Worm (Caenorhabditis elegans) whole organism, dauer: Measurements from ENCODE around the gene tsp-17.

Source experiments
- unc-62 ChIP-seq: sonication (generic microtip); optimal IDR thresholded peaks from 2 replicates; lab custom pipeline; 2017; ENCODE audit warnings: missing biosample characterization, missing genetic modification reagents, missing genetic modification characterization

Gene tsp-17

ce11 chrX:3686420-3686819 lies 5.5 kb downstream of the tsp-17 start:
- TF ChIP-seq unc-62 = no peak

DNA sequence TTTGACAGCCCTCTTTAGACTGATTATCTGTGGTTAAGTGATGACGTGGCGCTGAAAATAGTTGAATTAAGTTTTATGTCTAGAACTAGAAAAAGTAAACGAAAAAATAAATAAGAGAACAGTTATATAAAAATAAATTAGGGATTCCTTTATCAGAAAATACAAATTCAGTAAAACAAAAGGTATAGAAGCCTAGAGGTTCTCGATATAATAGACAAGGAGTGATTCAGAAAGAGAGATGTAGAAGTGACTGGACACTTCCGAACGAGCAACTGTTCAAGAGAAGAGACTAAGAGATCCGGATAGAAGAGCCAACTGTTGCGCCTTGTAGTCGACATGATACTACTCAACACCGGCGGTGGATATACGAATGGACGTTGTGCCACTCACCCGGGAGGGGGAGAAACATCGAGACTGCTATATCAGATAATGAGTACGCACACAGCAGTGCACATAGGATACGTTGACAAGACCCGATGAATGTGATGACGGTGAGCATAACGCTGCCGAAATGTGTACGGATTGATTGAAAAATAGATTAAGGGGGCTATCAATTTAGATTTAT lies 8.3 kb downstream of the tsp-17 start, which contains the start of gene tag-278:
tag-278 (minus strand) TSS at position 51 of the 565 bp plus-strand sequence.
- TF ChIP-seq unc-62 = no peak

- no peak for TF ChIP-seq unc-62
Observed at ce11 chrX:3689802-3690201, 8.8 kb downstream of the tsp-17 start.

DNA sequence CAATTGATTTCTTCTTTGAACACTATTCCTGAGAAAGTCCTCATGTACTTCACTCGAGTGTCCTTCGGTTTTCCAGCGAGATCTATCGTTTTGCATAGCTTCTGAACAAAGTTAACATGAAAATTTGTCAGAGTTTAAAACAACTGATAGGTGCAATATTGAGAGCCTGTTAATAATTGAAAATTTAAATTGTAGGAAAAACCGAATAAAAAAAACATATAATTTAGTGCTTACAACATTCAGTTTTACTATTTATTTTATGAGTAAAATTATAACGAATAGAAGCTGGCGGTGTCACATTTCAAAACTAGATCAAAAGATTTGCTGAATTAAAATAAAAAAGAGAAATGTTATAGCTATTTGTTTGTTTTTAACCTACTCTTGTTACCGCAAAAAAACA lies 12.2 kb downstream of the tsp-17 start, which contains the start of gene C02F12.8:
C02F12.8 (minus strand) TSS at position 101 of the 400 bp plus-strand sequence.
- TF ChIP-seq unc-62 = no peak

DNA sequence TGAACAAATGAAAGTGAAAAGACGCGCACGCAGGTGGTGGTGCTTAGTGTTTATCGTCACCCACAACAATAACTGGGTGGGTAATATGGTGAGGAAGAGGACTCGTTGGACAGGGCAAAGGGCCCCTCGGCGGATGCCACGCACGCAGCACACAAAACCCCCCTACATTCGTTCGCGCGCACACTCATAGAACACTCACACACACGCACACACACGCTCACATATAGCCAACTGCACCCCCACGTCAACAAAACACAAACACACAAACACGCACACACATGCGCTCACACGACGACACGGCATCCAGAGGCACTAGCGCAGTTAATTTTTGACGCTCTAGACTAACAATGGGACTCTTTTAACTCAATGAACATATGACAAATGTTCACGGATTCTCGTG lies 13.2 kb downstream of the tsp-17 start:
- no peak for TF ChIP-seq unc-62

DNA sequence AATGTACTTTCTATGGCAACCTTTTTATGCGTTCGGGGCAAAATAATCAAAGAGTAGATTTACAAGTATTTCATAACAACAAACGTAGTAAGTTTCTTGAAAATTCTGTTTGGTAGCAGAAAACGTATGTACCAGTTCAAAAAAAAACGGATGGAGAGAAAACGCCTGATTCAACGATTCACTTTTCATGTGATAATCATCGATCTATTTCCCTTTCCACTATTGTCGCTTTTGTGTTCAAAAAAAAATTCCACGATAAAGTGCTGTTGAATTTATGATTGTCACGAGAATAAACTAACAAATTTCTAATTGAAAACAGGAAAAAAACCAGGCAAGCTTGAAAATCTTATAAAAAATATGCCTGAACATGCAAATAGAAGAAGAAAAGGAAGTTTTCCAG lies 14.9 kb downstream of the tsp-17 start:
- TF ChIP-seq unc-62 = no peak

ce11 chrX:3696603-3697002 lies 15.6 kb downstream of the tsp-17 start, which contains the start of gene C01C4.3:
C01C4.3 (plus strand) TSS chrX:3696903.
- no peak for TF ChIP-seq unc-62

- no peak for TF ChIP-seq unc-62
Observed at ce11 chrX:3697623-3698022, 16.7 kb downstream of the tsp-17 start.

DNA sequence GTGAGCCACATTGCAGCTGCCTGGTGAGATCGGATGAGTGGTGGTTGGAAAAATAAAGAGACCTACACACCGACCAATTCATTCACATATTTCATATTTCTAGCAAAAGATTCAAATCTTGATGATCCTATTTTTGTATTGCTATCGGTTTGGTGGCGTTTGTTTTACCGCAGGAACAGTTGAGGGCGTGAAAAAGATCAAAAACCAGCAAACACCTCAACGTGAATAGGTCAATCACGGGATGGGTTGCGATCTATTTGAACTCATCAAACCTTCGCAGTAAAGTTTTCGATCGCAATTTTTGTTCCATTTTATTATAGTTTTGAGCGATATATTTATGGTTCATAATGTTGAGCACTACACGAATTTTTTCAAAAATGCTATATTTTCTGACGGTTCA lies 20.9 kb downstream of the tsp-17 start:
- TF ChIP-seq unc-62 = no peak

DNA sequence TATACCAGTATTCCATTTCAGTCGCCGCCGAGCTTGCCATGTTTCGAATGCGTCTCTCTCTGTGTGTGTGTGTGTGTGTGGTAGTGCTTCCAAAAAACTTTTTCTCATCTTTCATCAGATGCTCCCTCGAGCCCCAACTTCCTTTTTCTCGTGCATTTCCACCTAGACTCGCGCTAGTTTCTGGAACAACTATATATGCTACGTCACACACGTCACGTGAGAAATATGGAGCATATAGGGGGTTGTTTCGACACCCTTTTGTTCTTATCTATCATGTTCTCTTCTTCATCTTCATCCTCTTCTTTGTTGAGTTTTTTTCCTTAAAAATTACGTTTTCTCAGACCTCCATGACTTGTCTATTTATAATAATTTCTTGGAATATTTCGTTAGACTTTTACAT lies 24.4 kb downstream of the tsp-17 start:
- TF ChIP-seq unc-62 = no peak

- TF ChIP-seq unc-62 = no peak
Observed at ce11 chrX:3706319-3706718, 25.4 kb downstream of the tsp-17 start.

DNA sequence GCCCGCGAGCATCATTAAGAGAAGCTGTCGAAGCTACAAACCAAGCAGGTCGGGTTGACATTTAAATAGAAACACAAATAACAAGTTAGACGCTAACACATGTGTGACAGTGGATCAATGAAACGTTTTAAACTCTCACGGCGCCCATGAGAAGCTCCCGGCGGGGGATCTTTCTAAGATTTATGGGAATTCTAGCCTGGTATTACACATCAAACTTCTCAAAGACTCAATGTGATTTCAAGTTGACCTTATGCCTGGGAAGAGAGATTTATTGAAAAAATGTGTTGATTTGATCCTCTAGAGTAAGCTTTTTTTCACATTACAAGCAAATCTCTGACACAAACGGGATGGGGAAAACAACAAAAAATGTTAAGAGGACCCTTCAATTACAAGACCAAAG lies 28.8 kb downstream of the tsp-17 start:
- no peak for TF ChIP-seq unc-62

DNA sequence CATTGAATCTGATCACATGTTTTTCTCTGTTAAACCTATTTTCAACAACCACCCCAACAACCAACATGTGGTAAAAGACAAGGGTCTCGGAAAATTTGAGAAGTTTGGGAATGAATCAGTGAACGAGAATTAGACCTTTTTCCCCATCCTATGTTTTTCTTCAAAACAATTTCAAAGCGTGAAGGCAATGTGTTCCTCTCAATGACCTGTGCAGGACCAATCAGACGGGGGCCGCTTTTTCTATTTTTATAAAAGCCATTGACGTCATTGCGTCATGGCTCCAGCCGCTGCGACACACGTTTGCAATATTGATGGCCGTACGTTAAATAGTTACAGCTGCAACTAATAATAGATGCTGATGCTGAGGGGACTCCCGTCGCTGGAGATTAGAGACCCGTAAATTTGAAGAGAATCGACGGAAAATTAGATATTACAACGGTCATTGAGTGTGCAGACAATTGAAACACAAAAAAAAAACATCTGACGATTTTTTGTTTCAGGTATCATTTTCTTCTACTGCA lies 30.7 kb downstream of the tsp-17 start:
- TF ChIP-seq unc-62 = no peak

- TF ChIP-seq unc-62 = no peak
Observed at ce11 chrX:3714797-3715196, 33.8 kb downstream of the tsp-17 start, which contains the start of gene C01C4.2. C01C4.2 (plus strand) TSS chrX:3715097.

- no peak for TF ChIP-seq unc-62
Observed at ce11 chrX:3715835-3716234, 34.9 kb downstream of the tsp-17 start.

- TF ChIP-seq unc-62 = no peak
Observed at ce11 chrX:3725437-3725836, 44.5 kb downstream of the tsp-17 start.

- TF ChIP-seq unc-62 = no peak
Observed at ce11 chrX:3727274-3727673, 46.3 kb downstream of the tsp-17 start, which contains the start of gene nlp-1. nlp-1 (plus strand) TSS chrX:3727574.

DNA sequence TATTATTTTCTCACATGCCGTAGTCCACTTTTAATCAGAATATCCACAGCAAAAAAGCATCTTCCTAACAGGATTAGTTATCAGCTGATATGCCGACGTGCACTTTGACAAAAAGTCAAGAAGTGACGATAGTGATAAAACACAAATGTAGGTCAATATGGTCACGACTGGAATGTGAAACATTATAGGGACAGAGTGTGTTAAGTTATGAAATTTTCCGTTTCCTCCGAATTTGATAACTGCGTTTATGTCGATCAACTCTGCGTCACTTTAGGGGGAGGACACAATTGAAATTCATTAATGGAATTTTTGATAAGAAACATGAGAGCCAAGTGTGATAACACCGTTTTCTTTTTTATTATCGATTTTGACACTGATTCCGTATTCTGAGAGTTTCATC lies 48.0 kb downstream of the tsp-17 start, which contains the start of gene aex-4:
aex-4 (plus strand) TSS at position 312 of the 400 bp plus-strand sequence.
- no peak for TF ChIP-seq unc-62

DNA sequence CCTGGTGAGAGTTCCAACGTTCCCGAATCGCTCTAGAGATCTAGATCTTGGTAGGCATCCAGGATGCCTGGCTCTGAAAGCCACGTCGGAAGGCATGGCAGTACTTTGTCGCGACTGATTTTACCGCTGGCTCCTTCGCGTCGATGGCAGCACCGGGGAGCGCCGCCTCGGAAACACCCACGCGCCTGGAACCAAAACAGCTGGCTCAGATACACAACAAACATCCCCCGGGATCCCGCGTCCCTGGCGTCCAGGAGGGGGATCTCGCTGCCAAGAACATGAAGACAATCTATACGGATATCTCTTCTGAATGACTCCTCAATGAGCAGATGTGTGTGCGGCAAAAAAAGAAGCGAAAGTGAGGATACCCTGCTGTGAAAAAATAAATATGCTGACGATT lies 52.4 kb downstream of the tsp-17 start:
- no peak for TF ChIP-seq unc-62
